Worm (Caenorhabditis elegans) whole organism, late embryonic: ENCODE measurements around the gene T05H10.8.
A peak's percentile ranks its signal among the peaks of the same experiment; 100 is the strongest.

Source experiments
- C08G9.2 ChIP-seq: sonication (generic microtip); optimal IDR thresholded peaks from 2 replicates; lab custom pipeline; 2016; ENCODE audit warnings: mild to moderate bottlenecking, missing genetic modification characterization, moderate library complexity, missing compliant biosample characterization
- K02D7.2 ChIP-seq: sonication (generic microtip); optimal IDR thresholded peaks from 2 replicates; lab custom pipeline; 2017; ENCODE audit warnings: mild to moderate bottlenecking, missing genetic modification characterization, missing compliant biosample characterization
- Y22D7AL.16 ChIP-seq: sonication (generic microtip); optimal IDR thresholded peaks from 2 replicates; lab custom pipeline; 2016; ENCODE audit warnings: missing genetic modification characterization, missing compliant biosample characterization
- ama-1 ChIP-seq: fragments of 150-350 bp; optimal IDR thresholded peaks from 2 replicates; lab custom pipeline; 2014
- ceh-14 ChIP-seq: sonication (generic microtip); optimal IDR thresholded peaks from 2 replicates; lab custom pipeline; 2016; ENCODE audit warnings: missing genotype, missing genetic modification characterization, missing compliant biosample characterization
- ceh-2 ChIP-seq: sonication (generic microtip); optimal IDR thresholded peaks from 2 replicates; lab custom pipeline; 2016; ENCODE audit warnings: missing genotype, missing genetic modification characterization, missing compliant biosample characterization
- ceh-24 ChIP-seq: sonication (generic microtip); optimal IDR thresholded peaks from 2 replicates; lab custom pipeline; 2016; ENCODE audit warnings: mild to moderate bottlenecking, missing genetic modification characterization, missing compliant biosample characterization
- ceh-34 ChIP-seq: sonication (generic microtip); optimal IDR thresholded peaks from 2 replicates; lab custom pipeline; 2016; ENCODE audit warnings: mild to moderate bottlenecking, missing genetic modification characterization, missing compliant biosample characterization
- ceh-6 ChIP-seq: fragments of 200-800 bp; sonication (Bioruptor generic); optimal IDR thresholded peaks from 2 replicates; lab custom pipeline; 2018; ENCODE audit warnings: mild to moderate bottlenecking, missing genetic modification characterization, missing compliant biosample characterization
- elt-2 ChIP-seq: sonication (generic microtip); optimal IDR thresholded peaks from 2 replicates; lab custom pipeline; 2016; ENCODE audit warnings: missing genetic modification reagents, missing genetic modification characterization, missing compliant biosample characterization
- elt-4 ChIP-seq: sonication (generic microtip); optimal IDR thresholded peaks from 2 replicates; lab custom pipeline; 2016; ENCODE audit warnings: missing genetic modification characterization, missing compliant biosample characterization
- ets-4 ChIP-seq: sonication (generic microtip); optimal IDR thresholded peaks from 2 replicates; lab custom pipeline; 2016; ENCODE audit warnings: missing genetic modification characterization, missing compliant biosample characterization
- eyg-1 ChIP-seq: sonication (generic microtip); optimal IDR thresholded peaks from 2 replicates; lab custom pipeline; 2016; ENCODE audit warnings: missing genotype, missing genetic modification characterization, missing compliant biosample characterization
- fax-1 ChIP-seq: sonication (generic microtip); optimal IDR thresholded peaks from 2 replicates; lab custom pipeline; 2016; ENCODE audit warnings: missing genotype, missing genetic modification characterization, missing compliant biosample characterization
- fkh-10 ChIP-seq: fragments of 150-350 bp; optimal IDR thresholded peaks from 2 replicates; lab custom pipeline; 2014; ENCODE audit warnings: missing biosample characterization, missing genetic modification reagents, missing genetic modification characterization
- fkh-6 ChIP-seq: sonication (generic microtip); optimal IDR thresholded peaks from 2 replicates; lab custom pipeline; 2016; ENCODE audit warnings: missing genetic modification characterization, missing compliant biosample characterization
- gmeb-2 ChIP-seq: sonication (generic microtip); optimal IDR thresholded peaks from 2 replicates; lab custom pipeline; 2016; ENCODE audit warnings: missing genetic modification characterization, inconsistent platforms, missing compliant biosample characterization
- hlh-13 ChIP-seq: fragments of 200-800 bp; sonication (Bioruptor generic); optimal IDR thresholded peaks from 2 replicates; lab custom pipeline; 2018; ENCODE audit warnings: mild to moderate bottlenecking, missing genetic modification characterization, missing compliant biosample characterization
- hlh-6 ChIP-seq: sonication (generic microtip); optimal IDR thresholded peaks from 2 replicates; lab custom pipeline; 2016; ENCODE audit warnings: missing genotype, missing genetic modification characterization, missing compliant biosample characterization
- lim-6 ChIP-seq: sonication (generic microtip); optimal IDR thresholded peaks from 2 replicates; lab custom pipeline; 2016; ENCODE audit warnings: missing genetic modification characterization, missing compliant biosample characterization
- madf-2 ChIP-seq: sonication (generic microtip); optimal IDR thresholded peaks from 2 replicates; lab custom pipeline; 2017; ENCODE audit warnings: missing genetic modification characterization, missing compliant biosample characterization
- nfya-1 ChIP-seq: sonication (generic microtip); optimal IDR thresholded peaks from 2 replicates; lab custom pipeline; 2017; ENCODE audit warnings: missing genetic modification characterization, mild to moderate bottlenecking, missing compliant biosample characterization, antibody characterized with exemption, moderate library complexity
- nhr-11 ChIP-seq: fragments of 150-350 bp; optimal IDR thresholded peaks from 2 replicates; lab custom pipeline; 2014; ENCODE audit warnings: missing biosample characterization, missing genetic modification characterization
- nhr-232 ChIP-seq: sonication (generic microtip); optimal IDR thresholded peaks from 2 replicates; lab custom pipeline; 2016; ENCODE audit warnings: missing genetic modification characterization, missing compliant biosample characterization
- npax-4 ChIP-seq: sonication (generic microtip); optimal IDR thresholded peaks from 2 replicates; lab custom pipeline; 2016; ENCODE audit warnings: missing genetic modification characterization, missing compliant biosample characterization
- pha-2 ChIP-seq: sonication (generic microtip); optimal IDR thresholded peaks from 2 replicates; lab custom pipeline; 2017; ENCODE audit warnings: mild to moderate bottlenecking, missing genetic modification characterization, missing compliant biosample characterization
- sdc-2 ChIP-seq: sonication (generic microtip); optimal IDR thresholded peaks from 2 replicates; lab custom pipeline; 2016; ENCODE audit warnings: missing genotype, missing genetic modification characterization, missing compliant biosample characterization
- syd-9 ChIP-seq: sonication (generic microtip); optimal IDR thresholded peaks from 2 replicates; lab custom pipeline; 2016; ENCODE audit warnings: mild to moderate bottlenecking, missing genetic modification characterization, moderate library complexity, missing compliant biosample characterization
- tbx-2 ChIP-seq: sonication (generic microtip); optimal IDR thresholded peaks from 2 replicates; lab custom pipeline; 2016; ENCODE audit warnings: missing genetic modification characterization, missing compliant biosample characterization
- unc-3 ChIP-seq, 2 experiments: fragments of 200-800 bp in 1 of 2; sonication (Bioruptor generic) in 1 of 2; sonication (generic microtip) in 1 of 2; conservative IDR thresholded peaks in 1 of 2; optimal IDR thresholded peaks in 1 of 2; 2 replicates each; pipeline versions ENCODE4 v1.3.6 to Lab custom; 2016 to 2022; ENCODE audit warnings: missing compliant biosample characterization in 2 of 2, missing genetic modification characterization in 2 of 2, missing genetic modification reagents in 1 of 2
- unc-42 ChIP-seq: sonication (generic microtip); optimal IDR thresholded peaks from 2 replicates; lab custom pipeline; 2016; ENCODE audit warnings: missing genotype, missing genetic modification characterization, missing compliant biosample characterization
- unc-55 ChIP-seq: sonication (generic microtip); optimal IDR thresholded peaks from 2 replicates; lab custom pipeline; 2017; ENCODE audit warnings: missing biosample characterization, missing genetic modification reagents, missing genetic modification characterization
- unc-86 ChIP-seq: sonication (generic microtip); optimal IDR thresholded peaks from 2 replicates; lab custom pipeline; 2016; ENCODE audit warnings: missing genetic modification characterization, missing compliant biosample characterization
- zip-5 ChIP-seq: sonication (generic microtip); optimal IDR thresholded peaks from 2 replicates; lab custom pipeline; 2016; ENCODE audit warnings: missing genetic modification characterization, missing compliant biosample characterization
- ztf-16 ChIP-seq: sonication (generic microtip); optimal IDR thresholded peaks from 2 replicates; lab custom pipeline; 2017; ENCODE audit warnings: missing genetic modification characterization, missing compliant biosample characterization

T05H10.8 gene

ce11 chrII:8041642-8042041, 17.2 kb upstream of the T05H10.8 start:
- no peak for TF ChIP-seq zip-5 (tag; lab: Kevin White, UChicago)
- TF ChIP-seq unc-86 (tag; lab: Kevin White, UChicago): no peak
- peak; percentile 80 for TF ChIP-seq unc-42 (tag; lab: Kevin White, UChicago)
- TF ChIP-seq npax-4: no peak

- no peak for TF ChIP-seq ceh-2
- TF ChIP-seq unc-86 (tag; lab: Kevin White, UChicago): no peak
- no peak for TF ChIP-seq hlh-6 (tag; lab: Kevin White, UChicago)
- no peak for TF ChIP-seq madf-2 (tag; lab: Kevin White, UChicago)
- no peak for TF ChIP-seq hlh-13 (GFP tag; lab: Kevin White, UChicago)
These were observed 16.6 kb upstream of the T05H10.8 start, which contains the start of gene T05H10.1 for ce11 chrII:8042289-8042688. Gene T05H10.1 (plus strand): TSS chrII:8042589.

ce11 chrII:8047264-8047663, 11.6 kb upstream of the T05H10.8 start, which contains the start of gene apn-1:
Gene apn-1 (plus strand): TSS chrII:8047564.
- TF ChIP-seq Y22D7AL.16: no peak
- no peak for TF ChIP-seq unc-3 (GFP tag; conservative IDR thresholded peaks at IDR 0.05; lab: Robert Waterston, UW)
- TF ChIP-seq unc-3 (tag; optimal IDR thresholded peaks at IDR 0.05; lab: Kevin White, UChicago): no peak
- no peak for TF ChIP-seq ztf-16 (tag; lab: Kevin White, UChicago)
- no peak for TF ChIP-seq ama-1 (lab: Kevin White, UChicago)
- TF ChIP-seq nfya-1 (tag; lab: Kevin White, UChicago): no peak
- TF ChIP-seq tbx-2: no peak
- TF ChIP-seq gmeb-2 (tag; lab: Kevin White, UChicago): no peak
- TF ChIP-seq C08G9.2: no peak
- TF ChIP-seq nhr-232 (tag; lab: Kevin White, UChicago): no peak
- no peak for TF ChIP-seq syd-9 (tag; lab: Kevin White, UChicago)
- TF ChIP-seq fkh-10 (GFP tag; lab: Kevin White, UChicago): no peak
- no peak for TF ChIP-seq unc-42 (tag; lab: Kevin White, UChicago)

- no peak for TF ChIP-seq Y22D7AL.16
These were observed 8.4 kb upstream of the T05H10.8 start, which contains the start of gene mtre-1 for ce11 chrII:8050477-8050876. Gene mtre-1 (minus strand): TSS chrII:8050577.

- TF ChIP-seq ceh-6 (GFP tag; lab: Kevin White, UChicago): no peak
- TF ChIP-seq unc-55: no peak
- TF ChIP-seq ceh-14 (tag; lab: Kevin White, UChicago): no peak
- no peak for TF ChIP-seq fax-1 (tag; lab: Kevin White, UChicago)
- no peak for TF ChIP-seq K02D7.2 (tag; lab: Kevin White, UChicago)
- TF ChIP-seq nhr-11 (tag; lab: Kevin White, UChicago): no peak
- no peak for TF ChIP-seq ets-4
- no peak for TF ChIP-seq eyg-1
- TF ChIP-seq ceh-34 (tag; lab: Kevin White, UChicago): no peak
- TF ChIP-seq nhr-232 (tag; lab: Kevin White, UChicago): no peak
- TF ChIP-seq sdc-2 (tag; lab: Kevin White, UChicago): no peak
- TF ChIP-seq hlh-13 (GFP tag; lab: Kevin White, UChicago): no peak
- TF ChIP-seq ceh-24: no peak
- TF ChIP-seq tbx-2: no peak
- TF ChIP-seq fkh-6 (tag; lab: Kevin White, UChicago): no peak
- TF ChIP-seq lim-6 (tag; lab: Kevin White, UChicago): no peak
- TF ChIP-seq pha-2: no peak
- TF ChIP-seq elt-4 (tag; lab: Kevin White, UChicago): no peak
- no peak for TF ChIP-seq elt-2 (tag; lab: Kevin White, UChicago)
These were observed 7.5 kb upstream of the T05H10.8 start for ce11 chrII:8051330-8051729.
